Fruit fly (Drosophila melanogaster) whole organism: ENCODE data around the gene Cpr11A.

ENCODE experiments used
- pan ChIP-seq: fragments of >200 bp; optimal IDR thresholded peaks from 2 replicates; lab custom pipeline; 2017
- psq ChIP-seq: fragments of >200 bp; optimal IDR thresholded peaks from 2 replicates; lab custom pipeline; 2017

dm6 chrX:12454358-12454757 lies 32.4 kb upstream of the Cpr11A start, which contains the start of gene CG15927:
- TF ChIP-seq pan (no peak), psq (lab: Kevin White, UChicago) (no peak)
